Worm (Caenorhabditis elegans) whole organism, L3 larva: Measurements from ENCODE around the gene Y6G8.8.

ENCODE experiments used
- fkh-10 ChIP-seq: sonication (generic microtip); optimal IDR thresholded peaks from 2 replicates; lab custom pipeline; 2017; ENCODE audit warnings: missing biosample characterization, missing genetic modification reagents, missing genetic modification characterization
- lin-15B ChIP-seq: fragments of 150-350 bp; optimal IDR thresholded peaks from 2 replicates; lab custom pipeline; 2014; ENCODE audit warnings: missing biosample characterization, missing genetic modification characterization
- mdl-1 ChIP-seq: fragments of 150-350 bp; optimal IDR thresholded peaks from 2 replicates; lab custom pipeline; 2014; ENCODE audit warnings: missing biosample characterization, missing genetic modification characterization
- nhr-25 ChIP-seq: sonication (generic microtip); optimal IDR thresholded peaks from 2 replicates; lab custom pipeline; 2017; ENCODE audit warnings: missing biosample characterization, missing genetic modification characterization
- sea-2 ChIP-seq: fragments of 150-350 bp; sonication (generic microtip); optimal IDR thresholded peaks from 4 replicates; lab custom pipeline; 2014; ENCODE audit warnings: missing biosample characterization, missing genetic modification reagents, missing genetic modification characterization

- no peak for TF ChIP-seq fkh-10 (GFP tag; lab: Kevin White, UChicago)
- TF ChIP-seq sea-2 (GFP tag; lab: Kevin White, UChicago), result no peak
- TF ChIP-seq nhr-25 (tag; lab: Kevin White, UChicago), result no peak
- TF ChIP-seq mdl-1 (tag; lab: Kevin White, UChicago), result no peak
- no peak for TF ChIP-seq lin-15B (tag; lab: Kevin White, UChicago)
These were observed 30.1 kb downstream of the Y6G8.8 start, which contains the start of gene fbxa-192 for ce11 chrV:17650427-17650826.
